Worm (Caenorhabditis elegans) whole organism, L4/young adult: ENCODE measurements around the gene sru-24.

Source experiments
- W03F9.2 ChIP-seq: fragments of 150-350 bp; optimal IDR thresholded peaks from 2 replicates; lab custom pipeline; 2014; ENCODE audit warnings: missing biosample characterization, missing genetic modification characterization
- dao-5 ChIP-seq: sonication (generic microtip); optimal IDR thresholded peaks from 2 replicates; lab custom pipeline; 2016; ENCODE audit warnings: missing genotype, missing genetic modification characterization, moderate library complexity, missing compliant biosample characterization
- him-1 ChIP-seq: sonication (generic microtip); optimal IDR thresholded peaks from 2 replicates; lab custom pipeline; 2016; ENCODE audit warnings: missing genotype, missing genetic modification reagents, missing genetic modification characterization, missing compliant biosample characterization

ce11 chrV:687384-687783 is 16.1 kb upstream of the sru-24 start, which contains the start of gene H25P19.1:
- TF ChIP-seq dao-5 (tag; lab: Kevin White, UChicago) (no peak), W03F9.2 (tag; lab: Kevin White, UChicago) (no peak), him-1 (tag; lab: Kevin White, UChicago) (no peak)
